Worm (Caenorhabditis elegans): ENCODE results near the gene K06A4.2.

The K06A4.2 gene

DNA sequence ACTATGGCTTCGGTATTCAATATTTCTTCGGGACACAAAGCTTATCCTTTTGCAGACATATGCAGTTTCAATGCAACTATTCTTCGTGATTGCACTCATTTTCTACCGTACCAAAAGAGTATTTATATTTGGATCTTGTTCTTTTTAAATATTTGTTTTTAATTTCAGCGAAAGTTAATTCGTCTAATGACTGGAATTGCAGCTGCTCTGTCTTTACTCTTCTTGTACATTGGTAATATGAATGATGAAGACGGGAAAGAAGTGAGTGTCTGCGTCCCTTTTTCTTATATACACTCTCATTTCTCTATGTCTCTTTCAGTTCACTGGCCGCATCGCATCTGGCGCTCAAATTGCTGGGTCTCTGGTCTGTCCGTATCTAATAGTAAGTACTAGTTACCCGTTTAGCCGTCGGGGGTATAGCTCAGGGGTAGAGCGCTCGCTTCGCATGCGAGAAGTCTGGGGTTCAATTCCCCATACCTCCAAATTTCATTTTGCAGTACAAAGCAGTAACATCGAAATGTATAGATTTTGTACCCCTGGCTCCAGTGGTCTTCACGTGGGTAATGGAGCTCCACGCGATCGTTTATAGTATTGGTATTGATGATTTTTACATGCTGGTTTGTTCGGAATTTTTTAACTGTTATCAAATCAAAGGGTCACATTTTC lies 19.3 kb downstream of the K06A4.2 start (continued):
- TF ChIP-seq F52B5.7 (tag; optimal IDR thresholded peaks at IDR 0.05) (peak; percentile 43), Y53G8AR.9 (GFP tag; conservative IDR thresholded peaks at IDR 0.05) (no peak), athp-1 (tag; optimal IDR thresholded peaks at IDR 0.05) (peak; percentile 27), F55B11.4 (tag; optimal IDR thresholded peaks at IDR 0.05; ENCODE audit: borderline replicate concordance, insufficient read depth) (no peak), hrde-1 (tag; optimal IDR thresholded peaks at IDR 0.05; ENCODE audit: borderline replicate concordance) (peak; percentile 13), ceh-91 (GFP tag; IDR thresholded peaks at IDR 0.05) (no peak), F23B12.7 (tag; optimal IDR thresholded peaks at IDR 0.05; ENCODE audit: insufficient read depth) (no peak), ceh-100 (GFP tag; IDR thresholded peaks at IDR 0.05) (peak; percentile 16; the same call in 1 of the 2 replicates), lin-40 (tag; optimal IDR thresholded peaks at IDR 0.05) (no peak), let-607 (tag; optimal IDR thresholded peaks at IDR 0.05) (peak in 1 of 2 experiments; percentile 25), K11D2.4 (GFP tag; IDR thresholded peaks at IDR 0.05) (0 out of 2 replicates have a peak, but pooled peaks have one; percentile 49), egl-18 (GFP tag; IDR thresholded peaks at IDR 0.05) (peak; percentile 83; the same call in 1 of the 2 replicates), ama-1 (optimal IDR thresholded peaks at IDR 0.05) (no peak), ama-1 (GFP tag; optimal IDR thresholded peaks at IDR 0.05) (peak in 1 of 2 experiments; percentile 85), chd-7 (tag; optimal IDR thresholded peaks at IDR 0.05) (peak; percentile 79), ceh-40 (GFP tag; IDR thresholded peaks at IDR 0.05) (0 out of 2 replicates have a peak, but pooled peaks have one; percentile 70), K12H6.12 (tag; optimal IDR thresholded peaks at IDR 0.05) (peak; percentile 45), unc-62 (GFP tag; optimal IDR thresholded peaks at IDR 0.05) (no peak), attf-5 (GFP tag; optimal IDR thresholded peaks at IDR 0.05) (peak; percentile 24), unc-130 (GFP tag; optimal IDR thresholded peaks at IDR 0.05) (no peak), pha-4 (tag; optimal IDR thresholded peaks at IDR 0.05) (no peak), somi-1 (GFP tag; optimal IDR thresholded peaks at IDR 0.05) (peak; percentile 40), B0035.1 (tag; optimal IDR thresholded peaks at IDR 0.05) (no peak), snpc-1.3 (tag; optimal IDR thresholded peaks at IDR 0.05; ENCODE audit: insufficient read depth) (peak; percentile 67), snpc-3.4 (tag; optimal IDR thresholded peaks at IDR 0.05) (peak; percentile 73), Y79H2A.3 (GFP tag; conservative IDR thresholded peaks at IDR 0.05) (no peak), ceh-58 (GFP tag; IDR thresholded peaks at IDR 0.05) (0 out of 2 replicates have a peak, but pooled peaks have one; percentile 36), hsf-1 (GFP tag; IDR thresholded peaks at IDR 0.05) (peak; percentile 61; the same call in 1 of the 2 replicates), let-526 (GFP tag; IDR thresholded peaks at IDR 0.05) (peak; percentile 74; the same call in 1 of the 2 replicates), ceh-79 (tag; optimal IDR thresholded peaks at IDR 0.05) (peak; percentile 55), atf-7 (tag; optimal IDR thresholded peaks at IDR 0.05) (peak; percentile 64), F57C9.4 (tag; optimal IDR thresholded peaks at IDR 0.05) (no peak), F33H1.4 (GFP tag; IDR thresholded peaks at IDR 0.05) (0 out of 2 replicates have a peak, but pooled peaks have one; percentile 11), bed-2 (GFP tag; IDR thresholded peaks at IDR 0.05) (no peak), mxl-1 (tag; optimal IDR thresholded peaks at IDR 0.05) (peak; percentile 30), hmg-1.2 (GFP tag; IDR thresholded peaks at IDR 0.05) (peak; percentile 91), lin-35 (GFP tag; optimal IDR thresholded peaks at IDR 0.05) (peak in 1 of 3 experiments; percentile 53), madf-6 (GFP tag; IDR thresholded peaks at IDR 0.05) (peak; percentile 67), hlh-26 (GFP tag; conservative IDR thresholded peaks at IDR 0.05) (no peak), sptf-2 (GFP tag; optimal IDR thresholded peaks at IDR 0.05) (peak; percentile 47), tbp1 (GFP tag; optimal IDR thresholded peaks at IDR 0.05) (peak; percentile 96), tbx-9 (tag; optimal IDR thresholded peaks at IDR 0.05; ENCODE audit: borderline replicate concordance) (no peak), die-1 (tag; optimal IDR thresholded peaks at IDR 0.05) (peak; percentile 74), egrh-3 (GFP tag; IDR thresholded peaks at IDR 0.05) (no peak), nhr-179 (tag; optimal IDR thresholded peaks at IDR 0.05) (no peak), mes-4 (tag; optimal IDR thresholded peaks at IDR 0.05) (peak; percentile 47)

Measured in whole organism, young adult.